Worm (Caenorhabditis elegans) whole organism, young adult: ENCODE measurements around the gene Y53F4B.27.

ENCODE experiments used
- B0261.1 ChIP-seq: sonication (generic microtip); optimal IDR thresholded peaks from 2 replicates; lab custom pipeline; 2016; ENCODE audit warnings: mild to moderate bottlenecking, missing genetic modification characterization, moderate library complexity, missing compliant biosample characterization
- chd-7 ChIP-seq: sonication (generic microtip); optimal IDR thresholded peaks from 2 replicates; lab custom pipeline; 2016; ENCODE audit warnings: mild to moderate bottlenecking, missing genetic modification characterization, moderate library complexity, missing compliant biosample characterization
- ekl-4 ChIP-seq: fragments of 200-800 bp; sonication (Bioruptor generic); IDR thresholded peaks from 2 replicates; pipeline ENCODE4 v1.3.6; 2022; ENCODE audit warnings: missing genetic modification reagents, missing genetic modification characterization, missing compliant biosample characterization
- hsf-1 ChIP-seq: fragments of 200-800 bp; sonication (Bioruptor generic); IDR thresholded peaks from 2 replicates; pipeline ENCODE4 v1.3.6; 2022; ENCODE audit warnings: missing genetic modification reagents, missing genetic modification characterization, missing compliant biosample characterization
- nhr-80 ChIP-seq: sonication (generic microtip); optimal IDR thresholded peaks from 2 replicates; lab custom pipeline; 2016; ENCODE audit warnings: missing genetic modification characterization, missing compliant biosample characterization
- pha-4 ChIP-seq: fragments of 150-350 bp; sonication (generic microtip); optimal IDR thresholded peaks from 2 replicates; lab custom pipeline; 2014; ENCODE audit warnings: missing biosample characterization, missing genetic modification reagents, missing genetic modification characterization

DNA sequence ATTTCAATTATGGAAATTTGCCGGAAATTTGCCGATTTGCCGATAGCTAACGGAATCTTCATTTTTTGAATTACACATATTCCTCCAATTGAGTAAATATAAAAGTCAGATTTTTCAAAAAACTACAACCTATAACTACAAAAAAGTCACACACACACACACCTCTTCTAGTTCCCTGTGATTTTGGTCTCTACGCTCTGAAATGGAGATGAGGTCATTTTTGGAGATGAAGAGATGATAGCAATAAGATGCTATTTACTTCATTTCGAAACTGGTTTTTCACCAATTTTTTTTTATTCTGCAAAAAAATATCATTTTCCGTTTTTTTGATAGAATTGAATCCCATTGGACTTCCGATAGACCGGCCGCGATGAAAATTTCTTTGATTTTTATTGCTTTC, 21.5 kb upstream of the Y53F4B.27 start, which contains the start of gene Y53F4B.23:
- TF ChIP-seq chd-7 (tag; lab: Kevin White, UChicago) (no peak), pha-4 (tag; lab: Kevin White, UChicago) (no peak), ekl-4 (GFP tag; lab: Robert Waterston, UW) (no peak), B0261.1 (tag; lab: Kevin White, UChicago) (no peak), hsf-1 (no peak), nhr-80 (tag; lab: Kevin White, UChicago) (no peak)
